Worm (Caenorhabditis elegans) whole organism, L1 larva: Measurements from ENCODE around the gene ZC412.5.

Experiments
- C04F5.9 ChIP-seq: sonication (generic microtip); optimal IDR thresholded peaks from 2 replicates; lab custom pipeline; 2016; ENCODE audit warnings: missing genetic modification characterization, missing compliant biosample characterization
- C16A3.4 ChIP-seq: fragments of 150-350 bp; optimal IDR thresholded peaks from 2 replicates; lab custom pipeline; 2014; ENCODE audit warnings: missing biosample characterization, missing genetic modification characterization
- F16B12.6 ChIP-seq: fragments of 150-350 bp; optimal IDR thresholded peaks from 2 replicates; lab custom pipeline; 2014; ENCODE audit warnings: missing biosample characterization, missing genetic modification characterization
- alr-1 ChIP-seq: fragments of 200-800 bp; sonication (Bioruptor generic); optimal IDR thresholded peaks from 2 replicates; lab custom pipeline; 2018; ENCODE audit warnings: borderline replicate concordance, mild to moderate bottlenecking, missing genetic modification characterization, missing compliant biosample characterization
- ama-1 ChIP-seq: fragments of 150-350 bp; optimal IDR thresholded peaks from 2 replicates; lab custom pipeline; 2014
- blmp-1 ChIP-seq: fragments of 150-350 bp; optimal IDR thresholded peaks from 2 replicates; lab custom pipeline; 2014; ENCODE audit warnings: missing biosample characterization, missing genetic modification characterization
- ceh-88 ChIP-seq: fragments of 200-800 bp; sonication (Bioruptor generic); IDR thresholded peaks from 2 replicates; pipeline ENCODE4 v1.3.6; 2022; ENCODE audit warnings: missing genetic modification characterization, missing compliant biosample characterization
- dpl-1 ChIP-seq, 3 experiments: fragments of 150-350 bp in 2 of 3; sonication (generic microtip) in 1 of 3; optimal IDR thresholded peaks; 2 replicates each; lab custom pipeline; 2014 to 2017; ENCODE audit warnings: missing biosample characterization in 3 of 3, missing genetic modification characterization in 3 of 3, missing genetic modification reagents in 3 of 3
- efl-1 ChIP-seq, 4 experiments: fragments of 150-350 bp; optimal IDR thresholded peaks in 3 of 4; peaks in 1 of 4; 1 replicate in 1 of 4; 2 replicates in 3 of 4; lab custom pipeline; 2014; ENCODE audit warnings: missing biosample characterization in 2 of 4, missing genetic modification characterization in 2 of 4, missing genetic modification reagents in 2 of 4
- elt-2 ChIP-seq: sonication (generic microtip); optimal IDR thresholded peaks from 2 replicates; lab custom pipeline; 2016; ENCODE audit warnings: missing genetic modification characterization, mild to moderate bottlenecking, inconsistent platforms, missing compliant biosample characterization, missing genetic modification reagents
- elt-3 ChIP-seq, 6 experiments: fragments of 150-350 bp in 1 of 6; sonication (generic microtip); optimal IDR thresholded peaks; 2 replicates each; lab custom pipeline; 2017 to 2018; ENCODE audit warnings: missing biosample characterization in 6 of 6, missing genetic modification characterization in 6 of 6, inconsistent platforms in 1 of 6
- fkh-10 ChIP-seq: sonication (generic microtip); optimal IDR thresholded peaks from 2 replicates; lab custom pipeline; 2017; ENCODE audit warnings: missing biosample characterization, missing genetic modification reagents, missing genetic modification characterization
- fos-1 ChIP-seq: fragments of 150-350 bp; optimal IDR thresholded peaks from 2 replicates; lab custom pipeline; 2014; ENCODE audit warnings: missing biosample characterization, missing genetic modification characterization
- grh-1 ChIP-seq: fragments of 200-800 bp; sonication (Bioruptor generic); IDR thresholded peaks from 2 replicates; pipeline ENCODE4 v1.3.6; 2022; ENCODE audit warnings: missing genetic modification reagents, missing genetic modification characterization, missing compliant biosample characterization
- hlh-17 ChIP-seq: fragments of 200-800 bp; sonication (Bioruptor generic); optimal IDR thresholded peaks from 2 replicates; lab custom pipeline; 2018; ENCODE audit warnings: missing genetic modification characterization, mild to moderate bottlenecking, missing compliant biosample characterization, moderate library complexity, borderline replicate concordance
- irx-1 ChIP-seq: sonication (generic microtip); optimal IDR thresholded peaks from 2 replicates; lab custom pipeline; 2016; ENCODE audit warnings: missing genetic modification characterization, missing compliant biosample characterization
- lin-14 ChIP-seq: fragments of 200-800 bp; sonication (Bioruptor generic); optimal IDR thresholded peaks from 2 replicates; lab custom pipeline; 2018; ENCODE audit warnings: mild to moderate bottlenecking, missing genetic modification characterization, moderate library complexity, missing compliant biosample characterization
- lin-35 ChIP-seq, 2 experiments: fragments of 150-350 bp; optimal IDR thresholded peaks; 2 replicates each; lab custom pipeline; 2014; ENCODE audit warnings: missing biosample characterization in 2 of 2, missing genetic modification characterization in 2 of 2, missing genetic modification reagents in 2 of 2
- lin-39 ChIP-seq: fragments of 150-350 bp; optimal IDR thresholded peaks from 2 replicates; lab custom pipeline; 2014; ENCODE audit warnings: missing biosample characterization, missing genetic modification reagents, missing genetic modification characterization
- lir-3 ChIP-seq: sonication (generic microtip); optimal IDR thresholded peaks from 2 replicates; lab custom pipeline; 2016; ENCODE audit warnings: mild to moderate bottlenecking, missing genetic modification characterization, moderate library complexity, missing compliant biosample characterization; ENCODE audit not compliant: poor library complexity
- lsy-2 ChIP-seq, 2 experiments: fragments of 150-350 bp; optimal IDR thresholded peaks; 2 replicates each; lab custom pipeline; 2014; ENCODE audit warnings: missing biosample characterization in 2 of 2, missing genetic modification characterization in 2 of 2
- mdl-1 ChIP-seq, 2 experiments: fragments of 150-350 bp; optimal IDR thresholded peaks; 2 replicates each; lab custom pipeline; 2014 to 2017; ENCODE audit warnings: missing biosample characterization in 2 of 2, missing genetic modification characterization in 2 of 2, inconsistent platforms in 1 of 2
- mep-1 ChIP-seq: fragments of 150-350 bp; optimal IDR thresholded peaks from 2 replicates; lab custom pipeline; 2014; ENCODE audit warnings: missing biosample characterization, missing genetic modification characterization
- nhr-11 ChIP-seq: fragments of 150-350 bp; optimal IDR thresholded peaks from 2 replicates; lab custom pipeline; 2014; ENCODE audit warnings: missing biosample characterization, missing genetic modification characterization
- nhr-19 ChIP-seq: fragments of 200-800 bp; sonication (Bioruptor generic); conservative IDR thresholded peaks from 2 replicates; pipeline ENCODE4 v1.3.6; 2022; ENCODE audit warnings: missing genetic modification characterization, missing compliant biosample characterization
- nhr-20 ChIP-seq: sonication (generic microtip); optimal IDR thresholded peaks from 2 replicates; lab custom pipeline; 2016; ENCODE audit warnings: mild to moderate bottlenecking, missing genetic modification characterization, missing compliant biosample characterization
- nhr-47 ChIP-seq: sonication (generic microtip); optimal IDR thresholded peaks from 2 replicates; lab custom pipeline; 2016; ENCODE audit warnings: mild to moderate bottlenecking, missing genetic modification characterization, moderate library complexity, missing compliant biosample characterization
- nhr-71 ChIP-seq: sonication (generic microtip); optimal IDR thresholded peaks from 2 replicates; lab custom pipeline; 2016; ENCODE audit warnings: mild to moderate bottlenecking, missing genetic modification characterization, moderate library complexity, missing compliant biosample characterization
- nhr-76 ChIP-seq: sonication (generic microtip); optimal IDR thresholded peaks from 2 replicates; lab custom pipeline; 2017; ENCODE audit warnings: missing biosample characterization, missing genetic modification characterization
- nhr-85 ChIP-seq: sonication (generic microtip); peaks from one replicate; lab custom pipeline; 2016; ENCODE audit warnings: missing genetic modification characterization, inconsistent platforms, missing compliant biosample characterization
- nhr-90 ChIP-seq: sonication (generic microtip); optimal IDR thresholded peaks from 2 replicates; lab custom pipeline; 2016; ENCODE audit warnings: mild to moderate bottlenecking, missing genetic modification characterization, missing compliant biosample characterization; ENCODE audit not compliant: poor library complexity
- pag-3 ChIP-seq: sonication (generic microtip); optimal IDR thresholded peaks from 2 replicates; lab custom pipeline; 2017; ENCODE audit warnings: missing genetic modification characterization, mild to moderate bottlenecking, missing compliant biosample characterization, antibody characterized with exemption, borderline replicate concordance; ENCODE audit not compliant: insufficient read depth
- pax-3 ChIP-seq: fragments of 200-800 bp; sonication (Bioruptor generic); optimal IDR thresholded peaks from 2 replicates; lab custom pipeline; 2018; ENCODE audit warnings: mild to moderate bottlenecking, missing genetic modification characterization, moderate library complexity, missing compliant biosample characterization
- pqm-1 ChIP-seq: sonication (generic microtip); optimal IDR thresholded peaks from 3 replicates; lab custom pipeline; 2017; ENCODE audit warnings: missing biosample characterization, missing genetic modification characterization
- rnt-1 ChIP-seq: sonication (generic microtip); optimal IDR thresholded peaks from 2 replicates; lab custom pipeline; 2016; ENCODE audit warnings: mild to moderate bottlenecking, missing genetic modification characterization, moderate library complexity, missing compliant biosample characterization
- snpc-4 ChIP-seq: fragments of 150-350 bp; optimal IDR thresholded peaks from 2 replicates; lab custom pipeline; 2014; ENCODE audit warnings: missing biosample characterization, missing genetic modification characterization
- snu-23 ChIP-seq: sonication (generic microtip); optimal IDR thresholded peaks from 2 replicates; lab custom pipeline; 2016; ENCODE audit warnings: missing genetic modification characterization, missing compliant biosample characterization
- sox-4 ChIP-seq: sonication (generic microtip); optimal IDR thresholded peaks from 2 replicates; lab custom pipeline; 2016; ENCODE audit warnings: missing genetic modification characterization, missing compliant biosample characterization
- sptf-1 ChIP-seq: fragments of 150-350 bp; optimal IDR thresholded peaks from 2 replicates; lab custom pipeline; 2014; ENCODE audit warnings: missing biosample characterization, missing genetic modification characterization
- tbx-2 ChIP-seq: sonication (generic microtip); optimal IDR thresholded peaks from 2 replicates; lab custom pipeline; 2016; ENCODE audit warnings: missing genetic modification characterization, missing compliant biosample characterization
- unc-130 ChIP-seq: fragments of 150-350 bp; optimal IDR thresholded peaks from 2 replicates; lab custom pipeline; 2017; ENCODE audit warnings: missing biosample characterization, missing genetic modification characterization, inconsistent platforms
- unc-30 ChIP-seq: sonication (generic microtip); optimal IDR thresholded peaks from 2 replicates; lab custom pipeline; 2017; ENCODE audit warnings: missing biosample characterization, missing genetic modification characterization
- unc-98 ChIP-seq: fragments of 200-800 bp; sonication (Bioruptor generic); IDR thresholded peaks from 2 replicates; pipeline ENCODE4 v1.3.6; 2022; ENCODE audit warnings: missing genetic modification characterization, missing compliant biosample characterization
- vab-15 ChIP-seq: sonication (generic microtip); optimal IDR thresholded peaks from 2 replicates; lab custom pipeline; 2017; ENCODE audit warnings: missing genotype, mild to moderate bottlenecking, missing genetic modification characterization, missing compliant biosample characterization
- zip-4 ChIP-seq: fragments of 200-800 bp; sonication (Bioruptor generic); optimal IDR thresholded peaks from 2 replicates; lab custom pipeline; 2018; ENCODE audit warnings: mild to moderate bottlenecking, missing genetic modification characterization, moderate library complexity, missing compliant biosample characterization
- ztf-11 ChIP-seq, 2 experiments: sonication (generic microtip); optimal IDR thresholded peaks; 2 replicates each; lab custom pipeline; 2016 to 2017; ENCODE audit warnings: missing genetic modification characterization in 2 of 2, missing biosample characterization in 1 of 2, missing compliant biosample characterization in 1 of 2
- ztf-4 ChIP-seq: fragments of 150-350 bp; optimal IDR thresholded peaks from 2 replicates; lab custom pipeline; 2014; ENCODE audit warnings: missing biosample characterization, missing genetic modification characterization

Gene ZC412.5

ce11 chrV:14849628-14850027, 25.6 kb downstream of the ZC412.5 start (continued):
- TF ChIP-seq ama-1 (lab: Kevin White, UChicago) (peak; percentile 33), lsy-2 (tag; optimal IDR thresholded peaks at IDR 0.05; lab: Kevin White, UChicago) (peak; percentile 49 to 72), mep-1 (tag; lab: Kevin White, UChicago) (peak; percentile 68)

ce11 chrV:14848510-14849206, 26.6 kb downstream of the ZC412.5 start:
- TF ChIP-seq nhr-76 (tag; lab: Kevin White, UChicago): no peak
- peak; percentile 16 for TF ChIP-seq C04F5.9
- no peak for TF ChIP-seq alr-1 (tag; lab: Kevin White, UChicago)
- peak; percentile 81 for TF ChIP-seq mep-1 (tag; lab: Kevin White, UChicago)
- TF ChIP-seq elt-2 (tag; lab: Kevin White, UChicago): peak; percentile 51
- TF ChIP-seq fos-1 (tag; lab: Kevin White, UChicago): no peak
- TF ChIP-seq pqm-1 (tag; lab: Kevin White, UChicago): no peak
- peak; percentile 57 for TF ChIP-seq lin-39 (tag; lab: Kevin White, UChicago)
- TF ChIP-seq unc-130: peak; percentile 70
- peak; percentile 42 for TF ChIP-seq nhr-90
- no peak for TF ChIP-seq ztf-11 (tag; optimal IDR thresholded peaks at IDR 0.05; lab: Kevin White, UChicago)
- TF ChIP-seq lin-14 (GFP tag; lab: Kevin White, UChicago): peak; percentile 94
- TF ChIP-seq F16B12.6 (tag; lab: Kevin White, UChicago): no peak
- peak; percentile 38 for TF ChIP-seq ztf-4 (tag; lab: Kevin White, UChicago)
- TF ChIP-seq nhr-11 (tag; lab: Kevin White, UChicago): peak; percentile 43
- no peak for TF ChIP-seq ceh-88
- peak; percentile 86 for TF ChIP-seq ama-1 (lab: Kevin White, UChicago)
- TF ChIP-seq hlh-17 (GFP tag; lab: Kevin White, UChicago): no peak
- no peak for TF ChIP-seq unc-30 (tag; lab: Kevin White, UChicago)
- TF ChIP-seq lsy-2 (tag; optimal IDR thresholded peaks at IDR 0.05; lab: Kevin White, UChicago): peak; percentile 71 to 78
- no peak for TF ChIP-seq sox-4 (tag; lab: Kevin White, UChicago)
- TF ChIP-seq dpl-1 (GFP tag; optimal IDR thresholded peaks at IDR 0.05; lab: Kevin White, UChicago): peak in 2 of 3 experiments; percentile 9 to 46
- peak; percentile 97 for TF ChIP-seq nhr-85 (tag; lab: Kevin White, UChicago)
- peak; percentile 91 for TF ChIP-seq rnt-1
- no peak for TF ChIP-seq zip-4 (GFP tag; lab: Kevin White, UChicago)
- TF ChIP-seq lir-3 (tag; lab: Kevin White, UChicago): peak; percentile 37
- TF ChIP-seq nhr-47: peak; percentile 65
- TF ChIP-seq blmp-1 (tag; lab: Kevin White, UChicago): peak; percentile 53
- peak; percentile 83 for TF ChIP-seq snu-23 (GFP tag; lab: Kevin White, UChicago)
- TF ChIP-seq fkh-10 (GFP tag; lab: Kevin White, UChicago): no peak
- TF ChIP-seq pax-3 (tag; lab: Kevin White, UChicago): peak; percentile 14
- TF ChIP-seq pag-3 (tag; lab: Kevin White, UChicago): no peak
- no peak for TF ChIP-seq sptf-1 (tag; lab: Kevin White, UChicago)
- TF ChIP-seq nhr-19 (GFP tag; lab: Robert Waterston, UW): peak; percentile 78
- TF ChIP-seq snpc-4 (tag; lab: Kevin White, UChicago): peak; percentile 8
- TF ChIP-seq vab-15 (tag; lab: Kevin White, UChicago): peak; percentile 75
- peak; percentile 91 for TF ChIP-seq nhr-71 (tag; lab: Kevin White, UChicago)
- peak in 1 of 2 experiments; percentile 97 for TF ChIP-seq mdl-1 (tag; optimal IDR thresholded peaks at IDR 0.05; lab: Kevin White, UChicago)
- peak in 2 of 6 experiments; percentile 44 to 63 for TF ChIP-seq elt-3 (tag; optimal IDR thresholded peaks at IDR 0.05; lab: Kevin White, UChicago)
- peak; percentile 26 for TF ChIP-seq C16A3.4 (tag; lab: Kevin White, UChicago)
- TF ChIP-seq nhr-20: peak; percentile 83
- TF ChIP-seq tbx-2 (tag; lab: Kevin White, UChicago): peak; percentile 61
- TF ChIP-seq irx-1 (tag; lab: Kevin White, UChicago): peak; percentile 51
- TF ChIP-seq grh-1 (GFP tag; lab: Robert Waterston, UW): peak; percentile 42; the same call in 1 of the 2 replicates
- 0 out of 2 replicates have a peak, but pooled peaks have one; percentile 15 for TF ChIP-seq unc-98 (GFP tag; lab: Robert Waterston, UW)
- peak; percentile 36 to 42 for TF ChIP-seq efl-1 (optimal IDR thresholded peaks at IDR 0.05; lab: Kevin White, UChicago)
- TF ChIP-seq efl-1 (GFP tag; optimal IDR thresholded peaks at IDR 0.05 in 1 of 2; lab: Kevin White, UChicago): peak; percentile 14 to 94
- peak; percentile 24 to 81 for TF ChIP-seq lin-35 (GFP tag; optimal IDR thresholded peaks at IDR 0.05; lab: Kevin White, UChicago)
